Worm (Caenorhabditis elegans) whole organism, L4/young adult: ENCODE results near the gene F26A1.9.

Experiments
- W03F9.2 ChIP-seq: fragments of 150-350 bp; optimal IDR thresholded peaks from 2 replicates; lab custom pipeline; 2014; ENCODE audit warnings: missing biosample characterization, missing genetic modification characterization
- dao-5 ChIP-seq: sonication (generic microtip); optimal IDR thresholded peaks from 2 replicates; lab custom pipeline; 2016; ENCODE audit warnings: missing genotype, missing genetic modification characterization, moderate library complexity, missing compliant biosample characterization
- him-1 ChIP-seq: sonication (generic microtip); optimal IDR thresholded peaks from 2 replicates; lab custom pipeline; 2016; ENCODE audit warnings: missing genotype, missing genetic modification reagents, missing genetic modification characterization, missing compliant biosample characterization

The F26A1.9 gene

DNA sequence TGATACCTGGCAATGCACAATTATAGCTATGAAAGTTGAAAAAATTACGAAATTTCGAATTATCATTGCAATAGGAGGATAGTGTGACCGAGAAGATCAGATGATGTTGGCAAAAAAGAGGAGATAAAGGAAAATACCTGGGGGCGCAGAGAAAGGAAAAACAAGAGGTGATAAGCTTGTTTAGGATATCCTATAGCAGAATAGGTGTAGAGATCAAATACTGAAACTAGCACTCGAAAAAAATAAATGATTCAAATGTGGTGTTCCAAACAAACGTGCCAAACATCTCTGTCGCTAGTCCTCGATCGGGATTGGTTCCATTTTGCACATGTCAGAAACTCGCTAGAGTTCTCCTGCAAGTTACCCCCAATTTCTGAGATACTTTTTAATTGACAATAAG is at the start of gene F26A1.9:
F26A1.9 (minus strand) TSS at position 101 of the 400 bp plus-strand sequence.
- TF ChIP-seq W03F9.2 (tag; lab: Kevin White, UChicago) (no peak), him-1 (tag; lab: Kevin White, UChicago) (no peak), dao-5 (tag; lab: Kevin White, UChicago) (no peak)

DNA sequence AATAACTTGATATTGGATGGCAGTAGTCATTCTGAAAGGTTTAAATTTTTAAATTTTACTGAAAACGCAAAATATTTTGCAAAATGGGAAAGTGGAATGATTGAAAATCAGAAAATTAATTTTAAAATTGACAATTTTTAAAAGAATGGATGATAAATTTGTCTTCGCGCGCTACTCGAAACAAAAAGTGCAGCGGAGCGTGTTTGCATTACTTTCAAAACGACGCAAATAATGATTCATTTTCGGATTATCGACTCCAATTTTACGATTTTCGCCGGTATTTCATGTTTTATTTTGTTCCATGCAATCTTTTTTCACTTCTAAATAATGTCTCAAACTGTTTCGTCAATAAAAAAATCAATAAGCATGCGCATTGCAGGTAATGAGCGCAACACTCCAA is 48.9 kb upstream of the F26A1.9 start, which contains the start of the genes tost-1 and arx-6:
tost-1 (minus strand) TSS at position 31 of the 400 bp plus-strand sequence.
arx-6 (plus strand) TSS at position 378 of the 400 bp plus-strand sequence.
- TF ChIP-seq W03F9.2 (tag; lab: Kevin White, UChicago) (no peak), him-1 (tag; lab: Kevin White, UChicago) (no peak), dao-5 (tag; lab: Kevin White, UChicago) (no peak)

DNA sequence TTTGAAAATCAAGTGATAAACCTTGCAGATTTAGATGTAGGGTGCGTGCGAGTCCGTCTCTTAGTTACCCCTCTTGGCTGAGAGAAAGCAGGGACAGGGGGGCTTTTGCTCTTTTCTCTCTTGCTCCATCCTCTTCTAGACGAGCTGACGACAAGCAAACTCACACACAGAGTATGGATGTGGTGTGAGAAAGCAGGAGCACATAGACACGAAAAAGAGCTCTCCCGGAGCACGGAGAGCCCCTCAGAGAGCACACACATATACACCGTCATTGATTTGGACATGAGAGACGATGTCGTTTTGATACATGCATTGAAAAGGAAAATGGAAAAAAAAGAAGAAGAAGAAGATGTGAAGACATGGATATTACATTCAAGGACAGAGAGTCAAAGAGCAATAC is 46.3 kb upstream of the F26A1.9 start:
- TF ChIP-seq W03F9.2 (tag; lab: Kevin White, UChicago) (no peak), dao-5 (tag; lab: Kevin White, UChicago) (no peak), him-1 (tag; lab: Kevin White, UChicago) (no peak)

DNA sequence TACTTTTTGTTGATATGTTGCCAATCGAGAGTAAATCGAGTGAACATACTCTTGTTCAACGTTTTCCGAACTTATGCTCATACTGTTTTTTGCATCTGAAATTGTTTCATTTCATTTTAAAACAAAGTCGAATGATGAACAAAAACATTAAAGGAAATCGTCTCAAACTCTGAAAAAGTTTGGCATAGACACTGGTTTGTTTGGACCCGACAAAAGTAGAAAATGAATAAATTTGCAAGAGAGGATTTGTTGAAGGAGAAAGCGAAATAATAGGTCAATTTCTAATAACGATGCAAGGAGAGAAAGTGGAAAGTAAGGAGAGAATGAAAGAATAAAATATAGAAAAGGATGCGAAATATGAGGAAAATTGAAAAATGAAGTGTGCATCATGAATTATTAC is 45.3 kb upstream of the F26A1.9 start, which contains the start of gene C35D10.12:
C35D10.12 (minus strand) TSS at position 101 of the 400 bp plus-strand sequence.
- TF ChIP-seq him-1 (tag; lab: Kevin White, UChicago), result no peak
- no peak for TF ChIP-seq W03F9.2 (tag; lab: Kevin White, UChicago)
- no peak for TF ChIP-seq dao-5 (tag; lab: Kevin White, UChicago)

DNA sequence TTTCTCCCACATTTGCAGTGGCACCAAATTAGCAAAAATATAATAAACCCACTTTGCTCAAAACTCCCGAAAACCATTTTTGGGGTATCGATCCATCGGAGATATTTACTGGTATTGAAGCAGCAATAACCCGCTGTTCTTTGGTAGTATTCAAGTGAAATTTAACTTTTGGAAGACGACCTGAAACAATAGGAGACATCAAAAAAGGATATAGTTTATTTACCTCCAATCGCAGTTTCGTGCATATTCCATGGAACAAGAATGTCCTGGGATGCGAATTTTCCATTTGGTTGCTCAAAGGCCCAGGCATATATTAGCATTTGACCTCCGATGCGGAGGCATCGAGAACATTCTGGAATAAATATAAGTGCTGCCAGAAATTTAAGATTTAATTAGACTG is 44.1 kb upstream of the F26A1.9 start:
- TF ChIP-seq dao-5 (tag; lab: Kevin White, UChicago) (no peak), him-1 (tag; lab: Kevin White, UChicago) (no peak), W03F9.2 (tag; lab: Kevin White, UChicago) (no peak)

DNA sequence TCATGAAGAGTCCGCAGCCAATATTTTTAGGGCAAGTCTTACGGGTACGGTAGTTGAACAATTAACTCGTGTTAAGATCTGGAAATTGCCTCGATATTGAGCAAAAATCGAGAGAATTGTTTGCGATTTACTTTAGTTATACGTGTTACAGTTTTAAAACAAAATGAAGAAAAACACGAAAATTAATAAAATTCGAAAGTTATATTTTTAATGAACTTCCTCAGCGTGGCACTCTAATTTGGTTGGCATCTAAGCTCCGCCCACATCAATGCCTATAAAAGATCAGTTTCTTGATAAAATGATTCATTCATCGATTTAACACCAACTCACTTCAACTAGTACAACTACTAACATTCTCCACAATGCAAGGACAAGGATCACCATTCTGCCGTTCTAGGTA is 41.1 kb upstream of the F26A1.9 start, which contains the start of gene gipc-1:
gipc-1 (plus strand) TSS at position 301 of the 400 bp plus-strand sequence.
- no peak for TF ChIP-seq dao-5 (tag; lab: Kevin White, UChicago)
- TF ChIP-seq W03F9.2 (tag; lab: Kevin White, UChicago), result no peak
- TF ChIP-seq him-1 (tag; lab: Kevin White, UChicago), result no peak

DNA sequence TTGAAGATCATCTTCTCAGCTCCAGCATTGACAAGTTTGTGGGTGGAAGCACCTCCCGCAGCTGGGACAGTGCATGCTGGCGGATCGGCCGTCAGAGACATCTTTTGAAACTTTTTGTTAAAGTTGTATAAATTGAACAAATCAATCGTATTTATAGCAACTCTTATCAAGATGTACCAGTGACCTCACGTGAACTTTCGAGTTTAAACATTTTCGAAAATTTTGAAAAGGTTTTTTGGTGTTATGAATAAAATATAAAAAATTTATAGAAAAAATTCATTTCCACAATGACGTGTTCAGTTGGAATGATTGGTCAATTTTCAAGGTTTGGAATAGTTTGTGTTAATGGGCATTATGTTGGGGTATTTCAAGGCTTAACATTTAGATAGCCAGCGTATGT is 39.3 kb upstream of the F26A1.9 start, which contains the start of the genes msd-4 and C35D10.3:
msd-4 (minus strand) TSS at position 101 of the 400 bp plus-strand sequence.
C35D10.3 (plus strand) TSS at position 279 of the 400 bp plus-strand sequence.
- TF ChIP-seq dao-5 (tag; lab: Kevin White, UChicago) (no peak), him-1 (tag; lab: Kevin White, UChicago) (no peak), W03F9.2 (tag; lab: Kevin White, UChicago) (no peak)

DNA sequence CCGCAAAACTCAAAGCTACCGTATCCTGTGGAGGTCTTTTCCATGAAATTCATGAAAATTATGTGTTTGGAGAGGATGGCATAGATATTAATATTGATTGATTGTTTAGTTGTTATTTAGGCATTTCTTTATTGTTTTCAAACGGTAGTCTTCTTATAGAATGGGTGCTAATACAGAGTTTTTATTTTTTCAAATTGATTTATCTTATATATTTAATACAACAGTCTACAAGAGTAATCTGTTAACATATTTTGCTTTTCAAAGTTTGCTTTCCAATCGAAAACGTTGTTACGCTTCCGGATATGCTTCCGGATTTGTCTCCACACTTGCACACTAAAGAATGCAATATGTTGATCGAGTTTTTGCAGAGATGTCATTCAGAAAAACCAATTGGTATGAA is 37.4 kb upstream of the F26A1.9 start, which contains the start of gene C35D10.17:
C35D10.17 (plus strand) TSS at position 301 of the 400 bp plus-strand sequence.
- TF ChIP-seq dao-5 (tag; lab: Kevin White, UChicago) (no peak), W03F9.2 (tag; lab: Kevin White, UChicago) (no peak), him-1 (tag; lab: Kevin White, UChicago) (no peak)

DNA sequence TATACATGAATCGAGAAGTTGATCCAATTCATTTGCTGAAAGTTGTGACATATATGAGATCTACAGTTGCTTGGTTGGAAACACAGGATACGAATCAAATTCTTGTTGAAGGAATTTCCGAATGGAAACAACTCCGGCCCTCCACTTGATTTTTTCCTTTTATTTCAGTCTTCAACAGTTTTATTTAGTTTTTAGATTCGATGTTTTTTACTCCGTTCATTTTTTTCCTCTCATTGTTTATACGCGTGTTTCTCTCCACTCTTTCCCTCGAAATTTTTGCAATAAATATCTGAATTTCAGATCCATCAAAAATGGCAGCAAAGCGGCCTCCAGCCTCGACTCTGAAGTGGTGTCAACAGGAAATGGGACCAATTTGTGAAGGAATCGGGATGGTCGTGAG is 33.8 kb upstream of the F26A1.9 start, which contains the start of gene coq-8:
coq-8 (plus strand) TSS at position 301 of the 400 bp plus-strand sequence.
- TF ChIP-seq dao-5 (tag; lab: Kevin White, UChicago), result no peak
- TF ChIP-seq W03F9.2 (tag; lab: Kevin White, UChicago), result no peak
- TF ChIP-seq him-1 (tag; lab: Kevin White, UChicago), result no peak

DNA sequence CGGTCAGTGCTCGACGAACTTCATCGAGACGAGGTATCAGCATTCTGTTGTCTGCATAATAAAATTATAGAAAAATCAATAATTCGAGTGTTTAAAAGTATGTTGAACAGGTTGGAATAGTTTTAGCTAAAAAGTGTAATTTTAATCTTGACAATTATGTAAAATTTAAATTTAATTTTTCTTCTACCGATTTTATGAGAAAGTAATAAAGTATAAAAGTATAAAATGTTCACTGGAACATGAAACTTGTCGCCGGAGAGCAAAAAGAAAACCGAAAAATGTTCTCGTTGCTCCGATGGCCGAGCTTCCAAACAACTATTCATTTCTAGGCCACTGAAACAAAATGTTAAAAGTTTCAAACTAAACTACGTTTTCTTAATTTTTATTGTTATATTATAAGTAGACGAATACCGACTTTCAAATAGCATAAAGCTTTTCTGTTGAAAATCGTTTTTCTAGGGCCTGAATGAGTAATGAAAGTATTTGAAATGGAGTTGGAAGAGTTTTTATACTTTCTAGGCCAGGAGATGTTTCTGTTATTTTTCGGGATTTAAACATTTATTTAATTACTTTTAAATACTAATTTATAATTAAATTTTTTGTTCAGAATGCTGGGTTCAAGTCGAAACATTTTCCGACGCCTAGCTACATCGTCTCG is 32.5 kb upstream of the F26A1.9 start, which contains the start of the genes C35D10.10 and C35D10.5:
C35D10.10 (minus strand) TSS at position 51 of the 658 bp plus-strand sequence.
C35D10.5 (plus strand) TSS at position 608 of the 658 bp plus-strand sequence.
- TF ChIP-seq dao-5 (tag; lab: Kevin White, UChicago), result no peak
- TF ChIP-seq W03F9.2 (tag; lab: Kevin White, UChicago), result no peak
- TF ChIP-seq him-1 (tag; lab: Kevin White, UChicago), result no peak

DNA sequence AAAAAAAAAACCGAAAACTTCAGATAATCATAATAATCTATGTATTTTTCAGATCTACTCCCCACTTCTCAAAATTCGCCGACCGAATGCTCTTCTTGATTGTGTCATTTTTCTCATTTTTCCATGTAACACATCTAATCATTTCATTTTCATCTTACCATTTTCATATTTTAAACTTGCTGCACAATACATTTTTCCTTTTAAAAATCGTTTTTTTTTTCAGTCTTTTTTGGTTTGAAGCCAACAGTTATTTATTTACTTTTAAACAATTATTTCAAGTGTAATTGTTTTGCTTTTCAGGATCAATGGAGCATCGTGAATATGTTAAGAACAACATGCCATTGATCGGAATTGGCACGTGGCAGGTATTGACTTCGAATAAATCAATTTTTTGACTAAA is 29.7 kb upstream of the F26A1.9 start, which contains the start of gene C35D10.6:
C35D10.6 (plus strand) TSS at position 301 of the 400 bp plus-strand sequence.
- no peak for TF ChIP-seq W03F9.2 (tag; lab: Kevin White, UChicago)

DNA sequence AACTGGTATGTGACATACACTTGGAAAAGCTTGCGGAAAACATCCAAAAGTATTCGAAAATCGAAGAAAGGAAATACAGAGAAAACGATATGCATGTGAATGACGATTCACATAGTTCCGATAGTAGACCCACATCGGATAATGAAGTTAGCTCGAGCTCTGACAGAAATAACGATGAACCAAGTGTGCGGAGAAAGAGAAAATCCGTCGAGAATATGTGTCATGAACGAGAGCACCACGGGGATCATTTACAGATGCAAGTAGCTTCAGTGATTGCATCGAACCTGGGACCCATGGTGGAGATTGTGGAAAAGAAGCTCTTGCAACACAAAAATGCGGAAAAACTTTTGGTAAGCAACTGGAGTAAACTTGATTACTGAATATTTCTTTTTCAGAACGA is 27.7 kb upstream of the F26A1.9 start:
- TF ChIP-seq dao-5 (tag; lab: Kevin White, UChicago) (no peak), W03F9.2 (tag; lab: Kevin White, UChicago) (no peak), him-1 (tag; lab: Kevin White, UChicago) (no peak)

DNA sequence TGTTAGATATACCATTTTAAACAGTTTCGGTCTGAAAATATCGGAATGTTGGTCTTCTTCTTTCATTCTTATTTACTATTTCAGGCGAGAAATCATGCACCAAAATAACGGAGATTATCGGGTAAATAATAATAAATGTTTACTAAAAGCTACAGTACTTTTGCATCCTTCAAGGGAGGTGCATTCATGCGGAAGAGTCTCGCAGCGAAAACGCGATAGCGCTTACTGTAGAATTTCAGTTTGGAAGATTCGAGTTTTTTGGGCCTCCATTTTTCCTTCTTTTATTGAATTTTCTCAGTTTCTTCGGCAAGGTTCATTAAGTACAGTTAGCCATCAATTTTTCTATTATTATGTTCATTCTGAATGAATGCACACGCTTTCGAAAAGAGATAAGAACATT is 26.8 kb upstream of the F26A1.9 start, which contains the start of gene C35D10.7:
C35D10.7 (plus strand) TSS at position 85 of the 400 bp plus-strand sequence.
- no peak for TF ChIP-seq W03F9.2 (tag; lab: Kevin White, UChicago)
- no peak for TF ChIP-seq dao-5 (tag; lab: Kevin White, UChicago)
- TF ChIP-seq him-1 (tag; lab: Kevin White, UChicago), result no peak
